Worm (Caenorhabditis elegans) whole organism, L4/young adult: ENCODE results near the gene Y102E9.3.

ENCODE experiments used
- dao-5 ChIP-seq: sonication (generic microtip); optimal IDR thresholded peaks from 2 replicates; lab custom pipeline; 2016; ENCODE audit warnings: missing genotype, missing genetic modification characterization, moderate library complexity, missing compliant biosample characterization
- him-1 ChIP-seq: sonication (generic microtip); optimal IDR thresholded peaks from 2 replicates; lab custom pipeline; 2016; ENCODE audit warnings: missing genotype, missing genetic modification reagents, missing genetic modification characterization, missing compliant biosample characterization

- TF ChIP-seq him-1 (tag; lab: Kevin White, UChicago) (no peak), dao-5 (no peak)
These were observed 41.0 kb downstream of the Y102E9.3 start for ce11 chrIII:6693285-6693684.
